Worm (Caenorhabditis elegans): ENCODE measurements around the gene F17C11.11.

The F17C11.11 gene

ce11 chrV:10958322-10958900 lies 19.8 kb upstream of the F17C11.11 start, which contains the start of gene pigt-1:
TSS of gene pigt-1 (minus strand) at chrV:10958821.
- TF ChIP-seq T22C8.4 (GFP tag; IDR thresholded peaks at IDR 0.05): no peak
- no peak for TF ChIP-seq ref-1 (GFP tag; conservative IDR thresholded peaks at IDR 0.05)
- TF ChIP-seq ztf-29 (GFP tag; IDR thresholded peaks at IDR 0.05): no peak
- no peak for TF ChIP-seq flt-1 (GFP tag; IDR thresholded peaks at IDR 0.05)
- no peak for TF ChIP-seq ztf-23 (GFP tag; IDR thresholded peaks at IDR 0.05)
- no peak for TF ChIP-seq tab-1 (GFP tag; IDR thresholded peaks at IDR 0.05)
- TF ChIP-seq cog-1 (tag; optimal IDR thresholded peaks at IDR 0.05): no peak
- TF ChIP-seq med-1 (GFP tag; optimal IDR thresholded peaks at IDR 0.05; ENCODE audit: insufficient read depth): no peak
- TF ChIP-seq klf-2 (GFP tag; conservative IDR thresholded peaks at IDR 0.05): no peak

- TF ChIP-seq ztf-29 (GFP tag; IDR thresholded peaks at IDR 0.05) (no peak), flt-1 (GFP tag; IDR thresholded peaks at IDR 0.05) (no peak), cog-1 (tag; optimal IDR thresholded peaks at IDR 0.05) (no peak), klf-2 (GFP tag; conservative IDR thresholded peaks at IDR 0.05) (no peak)
Measured at ce11 chrV:10955681-10956476, 17.3 kb upstream of the F17C11.11 start, which contains the start of gene F17C11.13. TSS of gene F17C11.13 (plus strand) at chrV:10955923.

ce11 chrV:10954832-10955231 lies 16.2 kb upstream of the F17C11.11 start, which contains the start of gene F17C11.6:
TSS of gene F17C11.6 (plus strand) at chrV:10955121.
- TF ChIP-seq cog-1 (tag; optimal IDR thresholded peaks at IDR 0.05) (no peak), klf-2 (GFP tag; conservative IDR thresholded peaks at IDR 0.05) (no peak), flt-1 (GFP tag; IDR thresholded peaks at IDR 0.05) (no peak), tab-1 (GFP tag; IDR thresholded peaks at IDR 0.05) (no peak), ztf-23 (GFP tag; IDR thresholded peaks at IDR 0.05) (no peak), ref-1 (GFP tag; conservative IDR thresholded peaks at IDR 0.05) (no peak), T22C8.4 (GFP tag; IDR thresholded peaks at IDR 0.05) (no peak), ztf-29 (GFP tag; IDR thresholded peaks at IDR 0.05) (no peak), med-1 (GFP tag; optimal IDR thresholded peaks at IDR 0.05; ENCODE audit: insufficient read depth) (no peak)

ce11 chrV:10954334-10954733 lies 15.7 kb upstream of the F17C11.11 start, which contains the start of gene clec-221:
TSS of gene clec-221 (minus strand) at chrV:10954434.
- no peak for TF ChIP-seq ztf-23 (GFP tag; IDR thresholded peaks at IDR 0.05)
- no peak for TF ChIP-seq ref-1 (GFP tag; conservative IDR thresholded peaks at IDR 0.05)
- TF ChIP-seq T22C8.4 (GFP tag; IDR thresholded peaks at IDR 0.05): no peak
- no peak for TF ChIP-seq med-1 (GFP tag; optimal IDR thresholded peaks at IDR 0.05; ENCODE audit: insufficient read depth)
- TF ChIP-seq ztf-29 (GFP tag; IDR thresholded peaks at IDR 0.05): no peak
- no peak for TF ChIP-seq tab-1 (GFP tag; IDR thresholded peaks at IDR 0.05)
- no peak for TF ChIP-seq cog-1 (tag; optimal IDR thresholded peaks at IDR 0.05)
- TF ChIP-seq klf-2 (GFP tag; conservative IDR thresholded peaks at IDR 0.05): no peak
- TF ChIP-seq flt-1 (GFP tag; IDR thresholded peaks at IDR 0.05): no peak

ce11 chrV:10953471-10954155 lies 15.0 kb upstream of the F17C11.11 start:
- TF ChIP-seq ztf-29 (GFP tag; IDR thresholded peaks at IDR 0.05) (no peak), T22C8.4 (GFP tag; IDR thresholded peaks at IDR 0.05) (no peak), tab-1 (GFP tag; IDR thresholded peaks at IDR 0.05) (no peak), flt-1 (GFP tag; IDR thresholded peaks at IDR 0.05) (no peak), med-1 (GFP tag; optimal IDR thresholded peaks at IDR 0.05; ENCODE audit: insufficient read depth) (no peak), ref-1 (GFP tag; conservative IDR thresholded peaks at IDR 0.05) (no peak), ztf-23 (GFP tag; IDR thresholded peaks at IDR 0.05) (no peak), klf-2 (GFP tag; conservative IDR thresholded peaks at IDR 0.05) (no peak), cog-1 (tag; optimal IDR thresholded peaks at IDR 0.05) (no peak)

ce11 chrV:10951655-10952278 lies 13.2 kb upstream of the F17C11.11 start, which contains the start of gene F17C11.4:
TSS of gene F17C11.4 (plus strand) at chrV:10951860.
- TF ChIP-seq ztf-29 (GFP tag; IDR thresholded peaks at IDR 0.05): no peak
- TF ChIP-seq ztf-23 (GFP tag; IDR thresholded peaks at IDR 0.05): peak; percentile 34; the same call in 1 of the 2 replicates

ce11 chrV:10949511-10949910 lies 10.9 kb upstream of the F17C11.11 start, which contains the start of gene col-153:
TSS of gene col-153 (plus strand) at chrV:10949811.
- TF ChIP-seq ztf-29 (GFP tag; IDR thresholded peaks at IDR 0.05) (no peak), ztf-23 (GFP tag; IDR thresholded peaks at IDR 0.05) (no peak), med-1 (GFP tag; optimal IDR thresholded peaks at IDR 0.05; ENCODE audit: insufficient read depth) (no peak), T22C8.4 (GFP tag; IDR thresholded peaks at IDR 0.05) (no peak), ref-1 (GFP tag; conservative IDR thresholded peaks at IDR 0.05) (no peak), klf-2 (GFP tag; conservative IDR thresholded peaks at IDR 0.05) (no peak), flt-1 (GFP tag; IDR thresholded peaks at IDR 0.05) (no peak), tab-1 (GFP tag; IDR thresholded peaks at IDR 0.05) (no peak), cog-1 (tag; optimal IDR thresholded peaks at IDR 0.05) (no peak)

ce11 chrV:10947930-10948329 lies 9.3 kb upstream of the F17C11.11 start, which contains the start of gene F17C11.2:
TSS of gene F17C11.2 (plus strand) at chrV:10948230.
- no peak for TF ChIP-seq ztf-29 (GFP tag; IDR thresholded peaks at IDR 0.05)
- TF ChIP-seq flt-1 (GFP tag; IDR thresholded peaks at IDR 0.05): no peak
- no peak for TF ChIP-seq ztf-23 (GFP tag; IDR thresholded peaks at IDR 0.05)
- TF ChIP-seq cog-1 (tag; optimal IDR thresholded peaks at IDR 0.05): no peak
- no peak for TF ChIP-seq med-1 (GFP tag; optimal IDR thresholded peaks at IDR 0.05; ENCODE audit: insufficient read depth)
- no peak for TF ChIP-seq ref-1 (GFP tag; conservative IDR thresholded peaks at IDR 0.05)
- no peak for TF ChIP-seq T22C8.4 (GFP tag; IDR thresholded peaks at IDR 0.05)
- no peak for TF ChIP-seq klf-2 (GFP tag; conservative IDR thresholded peaks at IDR 0.05)
- TF ChIP-seq tab-1 (GFP tag; IDR thresholded peaks at IDR 0.05): no peak

All from whole organism, midembryonic.